Fruit fly (Drosophila melanogaster): Measurements from ENCODE around the gene CG42762.

dm6 chr2L:8128911-8129310 is 14.9 kb downstream of the CG42762 start:
- TF ChIP-seq CG6254 (GFP tag; optimal IDR thresholded peaks at IDR 0.05), result no peak
- TF ChIP-seq pho (GFP tag; optimal IDR thresholded peaks at IDR 0.05), result no peak
- TF ChIP-seq ab (GFP tag; optimal IDR thresholded peaks at IDR 0.05), result no peak
- TF ChIP-seq pfk (GFP tag; optimal IDR thresholded peaks at IDR 0.05), result no peak
- TF ChIP-seq zf30C (GFP tag; optimal IDR thresholded peaks at IDR 0.05), result no peak
- no peak for TF ChIP-seq rib (GFP tag; IDR thresholded peaks at IDR 0.05)
- no peak for TF ChIP-seq Nf-YA (GFP tag; IDR thresholded peaks at IDR 0.05)
- no peak for TF ChIP-seq Dad (GFP tag; optimal IDR thresholded peaks at IDR 0.05)
